Fruit fly (Drosophila melanogaster) whole organism, pupa: Measurements from ENCODE around the gene Wdfy2.

Experiments
- CG10348 ChIP-seq: fragments of 200-800 bp; sonication (Bioruptor generic); IDR thresholded peaks from 2 replicates; pipeline ENCODE4 v1.3.6; 2022; ENCODE audit warnings: missing biosample characterization, missing genetic modification characterization
- CG15710 ChIP-seq: fragments of 200-800 bp; sonication (Bioruptor generic); optimal IDR thresholded peaks from 2 replicates; lab custom pipeline; 2018; ENCODE audit warnings: missing biosample characterization, mild to moderate bottlenecking, missing genetic modification characterization, moderate library complexity
- CG34367 ChIP-seq: fragments of 200-800 bp; sonication (Bioruptor generic); optimal IDR thresholded peaks from 2 replicates; lab custom pipeline; 2018; ENCODE audit warnings: missing biosample characterization, mild to moderate bottlenecking, missing genetic modification characterization
- CG4496 ChIP-seq: fragments of 200-800 bp; sonication (Bioruptor generic); IDR thresholded peaks from 3 replicates; pipeline ENCODE4 v1.3.6; 2022; ENCODE audit warnings: missing biosample characterization, missing genetic modification characterization
- CG8301 ChIP-seq: fragments of 200-800 bp; sonication (Bioruptor generic); optimal IDR thresholded peaks from 2 replicates; lab custom pipeline; 2018; ENCODE audit warnings: missing biosample characterization, mild to moderate bottlenecking, missing genetic modification characterization
- D1 ChIP-seq: fragments of 200-800 bp; sonication (Bioruptor generic); optimal IDR thresholded peaks from 2 replicates; lab custom pipeline; 2018; ENCODE audit warnings: missing biosample characterization, mild to moderate bottlenecking, missing genetic modification characterization, moderate library complexity
- EcR ChIP-seq: fragments of 200-800 bp; sonication (Bioruptor generic); optimal IDR thresholded peaks from 3 replicates; lab custom pipeline; 2019; ENCODE audit warnings: missing biosample characterization, missing genetic modification characterization, mild to moderate bottlenecking, moderate library complexity, missing genetic modification reagents
- Ets98B ChIP-seq: fragments of 200-800 bp; sonication (Bioruptor generic); IDR thresholded peaks from 2 replicates; pipeline ENCODE4 v1.3.6; 2022; ENCODE audit warnings: missing biosample characterization, missing genetic modification characterization
- Pif1B ChIP-seq: fragments of 200-800 bp; sonication (Bioruptor generic); optimal IDR thresholded peaks from 3 replicates; lab custom pipeline; 2016; ENCODE audit warnings: missing biosample characterization, missing genetic modification characterization
- gl ChIP-seq: fragments of 200-800 bp; sonication (Bioruptor generic); optimal IDR thresholded peaks from 2 replicates; lab custom pipeline; 2018; ENCODE audit warnings: missing biosample characterization, mild to moderate bottlenecking, missing genetic modification characterization
- rn ChIP-seq: fragments of 200-800 bp; sonication (Bioruptor generic); IDR thresholded peaks from 2 replicates; pipeline ENCODE4 v1.3.6; 2022; ENCODE audit warnings: missing biosample characterization, missing genetic modification characterization

- TF ChIP-seq D1 (tag; lab: Kevin White, UChicago), result no peak
- TF ChIP-seq CG15710 (tag; lab: Kevin White, UChicago), result no peak
- no peak for TF ChIP-seq CG8301 (tag; lab: Kevin White, UChicago)
- TF ChIP-seq EcR (GFP tag; lab: Kevin White, UChicago), result no peak
- no peak for TF ChIP-seq CG4496 (GFP tag; lab: Robert Waterston, UW)
- no peak for TF ChIP-seq gl (tag; lab: Kevin White, UChicago)
- TF ChIP-seq Ets98B, result no peak
- TF ChIP-seq Pif1B (GFP tag; lab: Kevin White, UChicago), result no peak
- TF ChIP-seq CG10348 (GFP tag; lab: Robert Waterston, UW), result no peak
- no peak for TF ChIP-seq rn (GFP tag; lab: Robert Waterston, UW)
- no peak for TF ChIP-seq CG34367 (tag; lab: Kevin White, UChicago)
These were observed 36.3 kb upstream of the Wdfy2 start for dm6 chr2L:10386824-10387223.
